ENCODE assay signal across 1 fruit fly cellular context in genomic region chr3R:12078961-12079360, dm6.
TF ChIP-seq lines count a peak whose summit lies in the region.

No protein-coding gene starts in this region.

TF ChIP-seq in whole organism, embryonic, 481 proteins besides CTCF, POLR2A, EP300 and RAD21 (continued from another document and continues in another):
- TF ChIP-seq Deaf1 (tag; optimal IDR thresholded peaks at IDR 0.05; lab: Kevin White, UChicago), result no peak
- peak; percentile 65 for TF ChIP-seq CG10209 (GFP tag; optimal IDR thresholded peaks at IDR 0.05; lab: Kevin White, UChicago)
- TF ChIP-seq CG10979 (tag; optimal IDR thresholded peaks at IDR 0.05; lab: Kevin White, UChicago), result no peak
- TF ChIP-seq CHES-1-like (GFP tag; optimal IDR thresholded peaks at IDR 0.05; lab: Kevin White, UChicago), result no peak
- peak; percentile 85 for TF ChIP-seq CG15269 (tag; optimal IDR thresholded peaks at IDR 0.05; lab: Kevin White, UChicago)
- TF ChIP-seq CrebB (tag; optimal IDR thresholded peaks at IDR 0.05; lab: Kevin White, UChicago), result peak; percentile 65
- TF ChIP-seq CG32532 (GFP tag; IDR thresholded peaks at IDR 0.05; lab: Robert Waterston, UW), result peak; percentile 88
- TF ChIP-seq sqz (GFP tag; optimal IDR thresholded peaks at IDR 0.05; lab: Kevin White, UChicago), result no peak
- TF ChIP-seq crc (GFP tag; optimal IDR thresholded peaks at IDR 0.05; lab: Kevin White, UChicago), result no peak
- TF ChIP-seq trem (tag; optimal IDR thresholded peaks at IDR 0.05; lab: Kevin White, UChicago), result no peak
- TF ChIP-seq CG12744 (GFP tag; optimal IDR thresholded peaks at IDR 0.05; lab: Kevin White, UChicago), result no peak
- no peak for TF ChIP-seq zf30C (GFP tag; optimal IDR thresholded peaks at IDR 0.05; lab: Kevin White, UChicago)
- TF ChIP-seq her (GFP tag; optimal IDR thresholded peaks at IDR 0.05; lab: Kevin White, UChicago), result no peak
- TF ChIP-seq fu2 (GFP tag; optimal IDR thresholded peaks at IDR 0.05; lab: Kevin White, UChicago), result no peak
- peak; percentile 60 for TF ChIP-seq CG4730 (GFP tag; IDR thresholded peaks at IDR 0.05; lab: Robert Waterston, UW)
- no peak for TF ChIP-seq tna (GFP tag; IDR thresholded peaks at IDR 0.05; lab: Robert Waterston, UW; ENCODE audit: partially characterized antibody)
- peak; percentile 52 for TF ChIP-seq az2 (GFP tag; optimal IDR thresholded peaks at IDR 0.05; lab: Kevin White, UChicago)
- TF ChIP-seq CG7372 (GFP tag; IDR thresholded peaks at IDR 0.05; lab: Robert Waterston, UW), result peak; percentile 78
- peak; percentile 83 for TF ChIP-seq CG10366 (GFP tag; IDR thresholded peaks at IDR 0.05; lab: Robert Waterston, UW)
- TF ChIP-seq abd-A (tag; optimal IDR thresholded peaks at IDR 0.05; lab: Kevin White, UChicago), result no peak
- peak; percentile 65; the same call in 2 of the 3 replicates for TF ChIP-seq CG6175 (GFP tag; IDR thresholded peaks at IDR 0.05; lab: Robert Waterston, UW)
- peak; percentile 85; the same call in 2 of the 3 replicates for TF ChIP-seq CG11695 (GFP tag; IDR thresholded peaks at IDR 0.05; lab: Robert Waterston, UW)
- TF ChIP-seq eve (GFP tag; optimal IDR thresholded peaks at IDR 0.05; lab: Kevin White, UChicago), result no peak
- peak; percentile 41 for TF ChIP-seq psq (GFP tag; optimal IDR thresholded peaks at IDR 0.05; lab: Kevin White, UChicago)
- peak; percentile 40 for TF ChIP-seq CG12155 (GFP tag; optimal IDR thresholded peaks at IDR 0.05; lab: Kevin White, UChicago)
- TF ChIP-seq Jarid2 (GFP tag; optimal IDR thresholded peaks at IDR 0.05; lab: Kevin White, UChicago), result peak; percentile 31
- no peak for TF ChIP-seq mld (GFP tag; IDR thresholded peaks at IDR 0.05; lab: Robert Waterston, UW; ENCODE audit: partially characterized antibody)
- peak; percentile 77 for TF ChIP-seq CG15514 (GFP tag; optimal IDR thresholded peaks at IDR 0.05; lab: Kevin White, UChicago)
- TF ChIP-seq lov (optimal IDR thresholded peaks at IDR 0.05; lab: Kevin White, UChicago), result no peak
- peak; percentile 67; the same call in 1 of the 3 replicates for TF ChIP-seq lov (GFP tag; IDR thresholded peaks at IDR 0.05; lab: Robert Waterston, UW)
- TF ChIP-seq Gsc (GFP tag; IDR thresholded peaks at IDR 0.05; lab: Robert Waterston, UW), result no peak
- TF ChIP-seq CG31441 (GFP tag; IDR thresholded peaks at IDR 0.05; lab: Robert Waterston, UW), result peak; percentile 79
- TF ChIP-seq CG30403 (GFP tag; optimal IDR thresholded peaks at IDR 0.05; lab: Kevin White, UChicago), result peak; percentile 52
- no peak for TF ChIP-seq pros (GFP tag; optimal IDR thresholded peaks at IDR 0.05; lab: Kevin White, UChicago)
- TF ChIP-seq grn (GFP tag; optimal IDR thresholded peaks at IDR 0.05; lab: Kevin White, UChicago), result no peak
- no peak for TF ChIP-seq phol (tag; optimal IDR thresholded peaks at IDR 0.05; lab: Kevin White, UChicago)
- TF ChIP-seq Dp (GFP tag; optimal IDR thresholded peaks at IDR 0.05; lab: Kevin White, UChicago), result no peak
- peak; percentile 65; the same call in 1 of the 2 replicates for TF ChIP-seq Nf-YA (GFP tag; IDR thresholded peaks at IDR 0.05; lab: Robert Waterston, UW)
- peak; percentile 72; the same call in 2 of the 3 replicates for TF ChIP-seq ken (GFP tag; IDR thresholded peaks at IDR 0.05; lab: Robert Waterston, UW)
- peak; percentile 85 for TF ChIP-seq CG14441 (GFP tag; IDR thresholded peaks at IDR 0.05; lab: Robert Waterston, UW)
- peak; percentile 60 for TF ChIP-seq fd3F (GFP tag; optimal IDR thresholded peaks at IDR 0.05; lab: Kevin White, UChicago)
- TF ChIP-seq sens-2 (GFP tag; IDR thresholded peaks at IDR 0.05; lab: Robert Waterston, UW), result no peak
- no peak for TF ChIP-seq Eip74EF (GFP tag; optimal IDR thresholded peaks at IDR 0.05; lab: Kevin White, UChicago)
- TF ChIP-seq Xrp1 (GFP tag; IDR thresholded peaks at IDR 0.05; lab: Robert Waterston, UW), result no peak
- no peak for TF ChIP-seq luna (GFP tag; optimal IDR thresholded peaks at IDR 0.05; lab: Kevin White, UChicago)
- no peak for TF ChIP-seq Sry-δ (GFP tag; optimal IDR thresholded peaks at IDR 0.05; lab: Kevin White, UChicago)
- peak; percentile 79 for TF ChIP-seq ATbp (GFP tag; optimal IDR thresholded peaks at IDR 0.05; lab: Kevin White, UChicago)
- no peak for TF ChIP-seq cato (GFP tag; optimal IDR thresholded peaks at IDR 0.05; lab: Kevin White, UChicago; ENCODE audit: borderline replicate concordance)
- no peak for TF ChIP-seq aop (GFP tag; IDR thresholded peaks at IDR 0.05; lab: Robert Waterston, UW)
- TF ChIP-seq so (GFP tag; IDR thresholded peaks at IDR 0.05; lab: Robert Waterston, UW), result peak; percentile 77
- no peak for TF ChIP-seq Fer1 (GFP tag; optimal IDR thresholded peaks at IDR 0.05; lab: Kevin White, UChicago)
- no peak for TF ChIP-seq mirr (GFP tag; optimal IDR thresholded peaks at IDR 0.05; lab: Kevin White, UChicago)
- TF ChIP-seq maf-S (GFP tag; optimal IDR thresholded peaks at IDR 0.05; lab: Kevin White, UChicago), result no peak
- TF ChIP-seq mam (GFP tag; optimal IDR thresholded peaks at IDR 0.05; lab: Kevin White, UChicago), result no peak
- no peak for TF ChIP-seq CG12071 (GFP tag; optimal IDR thresholded peaks at IDR 0.05; lab: Kevin White, UChicago)
- peak; percentile 72 for TF ChIP-seq tap (tag; optimal IDR thresholded peaks at IDR 0.05; lab: Kevin White, UChicago)
- TF ChIP-seq Usf (GFP tag; optimal IDR thresholded peaks at IDR 0.05; lab: Kevin White, UChicago), result no peak
- peak; percentile 77; the same call in 2 of the 3 replicates for TF ChIP-seq Mrtf (GFP tag; IDR thresholded peaks at IDR 0.05; lab: Robert Waterston, UW)
- peak; percentile 89 for TF ChIP-seq slbo (GFP tag; IDR thresholded peaks at IDR 0.05; lab: Robert Waterston, UW)
- no peak for TF ChIP-seq unc-4 (GFP tag; IDR thresholded peaks at IDR 0.05; lab: Robert Waterston, UW; ENCODE audit: partially characterized antibody)
- TF ChIP-seq insv (GFP tag; optimal IDR thresholded peaks at IDR 0.05; lab: Kevin White, UChicago), result no peak
- no peak for TF ChIP-seq cad (GFP tag; optimal IDR thresholded peaks at IDR 0.05; lab: Kevin White, UChicago)
- peak; percentile 36 for TF ChIP-seq kay (GFP tag; optimal IDR thresholded peaks at IDR 0.05; lab: Kevin White, UChicago)
- TF ChIP-seq vvl (GFP tag; IDR thresholded peaks at IDR 0.05; lab: Robert Waterston, UW), result peak; percentile 92; the same call in 1 of the 2 replicates
- no peak for TF ChIP-seq pita (GFP tag; optimal IDR thresholded peaks at IDR 0.05; lab: Kevin White, UChicago)
- no peak for TF ChIP-seq CG8359 (GFP tag; optimal IDR thresholded peaks at IDR 0.05; lab: Kevin White, UChicago; ENCODE audit: borderline replicate concordance)
- peak; percentile 49 for TF ChIP-seq odd (GFP tag; optimal IDR thresholded peaks at IDR 0.05; lab: Kevin White, UChicago)
- no peak for TF ChIP-seq dmrt11E (tag; optimal IDR thresholded peaks at IDR 0.05; lab: Kevin White, UChicago)
- no peak for TF ChIP-seq ato (GFP tag; IDR thresholded peaks at IDR 0.05; lab: Robert Waterston, UW; ENCODE audit: partially characterized antibody)
- no peak for TF ChIP-seq sim (GFP tag; IDR thresholded peaks at IDR 0.05; lab: Robert Waterston, UW)
- TF ChIP-seq CG16813 (GFP tag; IDR thresholded peaks at IDR 0.05; lab: Robert Waterston, UW; ENCODE audit: partially characterized antibody), result no peak
- TF ChIP-seq CG8765 (GFP tag; IDR thresholded peaks at IDR 0.05; lab: Robert Waterston, UW), result no peak; the same call in 1 of the 2 replicates
- no peak for TF ChIP-seq CG2116 (GFP tag; optimal IDR thresholded peaks at IDR 0.05; lab: Kevin White, UChicago)
- TF ChIP-seq tup (GFP tag; optimal IDR thresholded peaks at IDR 0.05; lab: Kevin White, UChicago), result no peak
- no peak for TF ChIP-seq Nf-YB (GFP tag; optimal IDR thresholded peaks at IDR 0.05; lab: Kevin White, UChicago)
- TF ChIP-seq Ets65A (GFP tag; lab: Kevin White, UChicago), result peak; percentile 30
- no peak for TF ChIP-seq CG4282 (GFP tag; optimal IDR thresholded peaks at IDR 0.05; lab: Kevin White, UChicago)
- 0 out of 2 replicates have a peak, but pooled peaks have one; percentile 34 for TF ChIP-seq ro (GFP tag; IDR thresholded peaks at IDR 0.05; lab: Robert Waterston, UW)
- peak; percentile 18 to 56 for TF ChIP-seq Trl (optimal IDR thresholded peaks at IDR 0.05; lab: Kevin White, UChicago)
- TF ChIP-seq Trl (GFP tag; optimal IDR thresholded peaks at IDR 0.05; lab: Kevin White, UChicago), result no peak
- peak; percentile 48 for TF ChIP-seq CG13775 (GFP tag; optimal IDR thresholded peaks at IDR 0.05; lab: Kevin White, UChicago)
- TF ChIP-seq Myb (GFP tag; optimal IDR thresholded peaks at IDR 0.05; lab: Kevin White, UChicago), result no peak
- peak; percentile 78; the same call in 1 of the 2 replicates for TF ChIP-seq stc (GFP tag; IDR thresholded peaks at IDR 0.05; lab: Robert Waterston, UW)
- TF ChIP-seq ewg (GFP tag; optimal IDR thresholded peaks at IDR 0.05; lab: Kevin White, UChicago), result peak; percentile 55
- TF ChIP-seq CG11456 (GFP tag; IDR thresholded peaks at IDR 0.05; lab: Robert Waterston, UW), result peak; percentile 77; the same call in 2 of the 3 replicates
- peak in 1 of 2 experiments; percentile 12 for TF ChIP-seq crp (GFP tag; optimal IDR thresholded peaks at IDR 0.05; lab: Kevin White, UChicago)
- no peak for TF ChIP-seq h (optimal IDR thresholded peaks at IDR 0.05; lab: Kevin White, UChicago)
- peak; percentile 82 for TF ChIP-seq CG13894 (tag; optimal IDR thresholded peaks at IDR 0.05; lab: Kevin White, UChicago)
- TF ChIP-seq CG2199 (GFP tag; IDR thresholded peaks at IDR 0.05; lab: Robert Waterston, UW), result no peak
- TF ChIP-seq sisA (GFP tag; IDR thresholded peaks at IDR 0.05; lab: Robert Waterston, UW), result peak; percentile 74
- TF ChIP-seq dysf (GFP tag; IDR thresholded peaks at IDR 0.05; lab: Robert Waterston, UW), result peak; percentile 87
- TF ChIP-seq CG10267 (tag; optimal IDR thresholded peaks at IDR 0.05; lab: Kevin White, UChicago), result no peak
- no peak for TF ChIP-seq Elba2 (GFP tag; optimal IDR thresholded peaks at IDR 0.05; lab: Kevin White, UChicago)
- TF ChIP-seq CG17361 (GFP tag; IDR thresholded peaks at IDR 0.05; lab: Robert Waterston, UW), result no peak; the same call in 2 of the 3 replicates
- no peak for TF ChIP-seq Camta (GFP tag; optimal IDR thresholded peaks at IDR 0.05; lab: Kevin White, UChicago)
- TF ChIP-seq Mad (GFP tag; optimal IDR thresholded peaks at IDR 0.05; lab: Kevin White, UChicago), result no peak
- no peak for TF ChIP-seq CG9797 (GFP tag; optimal IDR thresholded peaks at IDR 0.05; lab: Kevin White, UChicago)
- peak; percentile 24; the same call in 1 of the 2 replicates for TF ChIP-seq CG5953 (GFP tag; IDR thresholded peaks at IDR 0.05; lab: Robert Waterston, UW)
- no peak for TF ChIP-seq fd102C (GFP tag; optimal IDR thresholded peaks at IDR 0.05; lab: Kevin White, UChicago)
- TF ChIP-seq CG7963 (GFP tag; IDR thresholded peaks at IDR 0.05; lab: Robert Waterston, UW; ENCODE audit: partially characterized antibody), result no peak
- peak; percentile 55; the same call in 2 of the 3 replicates for TF ChIP-seq CG2889 (GFP tag; IDR thresholded peaks at IDR 0.05; lab: Robert Waterston, UW)
- no peak for TF ChIP-seq CG1647 (GFP tag; optimal IDR thresholded peaks at IDR 0.05; lab: Kevin White, UChicago)
- no peak for TF ChIP-seq CG4854 (GFP tag; optimal IDR thresholded peaks at IDR 0.05; lab: Kevin White, UChicago)
- 0 out of 2 replicates have a peak, but pooled peaks have one; percentile 21 for TF ChIP-seq CG17612 (GFP tag; IDR thresholded peaks at IDR 0.05; lab: Robert Waterston, UW)
- TF ChIP-seq nerfin-1 (tag; optimal IDR thresholded peaks at IDR 0.05; lab: Kevin White, UChicago), result no peak
- peak; percentile 66 for TF ChIP-seq B-H2 (GFP tag; optimal IDR thresholded peaks at IDR 0.05; lab: Kevin White, UChicago)
- TF ChIP-seq CG18619 (GFP tag; optimal IDR thresholded peaks at IDR 0.05; lab: Kevin White, UChicago), result peak; percentile 59
- peak in 1 of 2 experiments; percentile 82 for TF ChIP-seq Hr51 (GFP tag; optimal IDR thresholded peaks at IDR 0.05; lab: Kevin White, UChicago)
- no peak for TF ChIP-seq CG2129 (GFP tag; IDR thresholded peaks at IDR 0.05; lab: Robert Waterston, UW; ENCODE audit: partially characterized antibody)
- peak; percentile 86 for TF ChIP-seq CG17359 (tag; optimal IDR thresholded peaks at IDR 0.05; lab: Kevin White, UChicago)
- TF ChIP-seq lilli (GFP tag; optimal IDR thresholded peaks at IDR 0.05; lab: Kevin White, UChicago), result no peak
- TF ChIP-seq sob (GFP tag; IDR thresholded peaks at IDR 0.05; lab: Robert Waterston, UW), result peak; percentile 84
- peak; percentile 74 for TF ChIP-seq NfI (GFP tag; optimal IDR thresholded peaks at IDR 0.05; lab: Kevin White, UChicago)
- TF ChIP-seq CG3065 (GFP tag; optimal IDR thresholded peaks at IDR 0.05; lab: Kevin White, UChicago), result peak; percentile 7
- no peak for TF ChIP-seq oc (tag; optimal IDR thresholded peaks at IDR 0.05; lab: Kevin White, UChicago)
- TF ChIP-seq CG10274 (GFP tag; optimal IDR thresholded peaks at IDR 0.05; lab: Kevin White, UChicago), result peak; percentile 37
- no peak for TF ChIP-seq CG7786 (GFP tag; optimal IDR thresholded peaks at IDR 0.05; lab: Kevin White, UChicago)
- TF ChIP-seq da (GFP tag; optimal IDR thresholded peaks at IDR 0.05; lab: Kevin White, UChicago), result no peak
- TF ChIP-seq CG6689 (GFP tag; IDR thresholded peaks at IDR 0.05; lab: Robert Waterston, UW), result peak; percentile 83
- no peak for TF ChIP-seq dan (GFP tag; IDR thresholded peaks at IDR 0.05; lab: Robert Waterston, UW)
- TF ChIP-seq prd (optimal IDR thresholded peaks at IDR 0.05; lab: Kevin White, UChicago), result no peak
- peak; percentile 83 for TF ChIP-seq prd (GFP tag; IDR thresholded peaks at IDR 0.05; lab: Robert Waterston, UW)
- no peak for TF ChIP-seq amos (GFP tag; IDR thresholded peaks at IDR 0.05; lab: Robert Waterston, UW; ENCODE audit: partially characterized antibody)
- no peak for TF ChIP-seq wek (GFP tag; optimal IDR thresholded peaks at IDR 0.05; lab: Kevin White, UChicago)
- TF ChIP-seq unpg (GFP tag; optimal IDR thresholded peaks at IDR 0.05; lab: Kevin White, UChicago), result no peak
- TF ChIP-seq en (GFP tag; optimal IDR thresholded peaks at IDR 0.05; lab: Kevin White, UChicago), result no peak
- no peak for TF ChIP-seq pzg (GFP tag; optimal IDR thresholded peaks at IDR 0.05; lab: Kevin White, UChicago)
- no peak for TF ChIP-seq CG17829 (tag; optimal IDR thresholded peaks at IDR 0.05; lab: Kevin White, UChicago)
- no peak for TF ChIP-seq CG7556 (GFP tag; optimal IDR thresholded peaks at IDR 0.05; lab: Kevin White, UChicago)
- TF ChIP-seq ssp (GFP tag; IDR thresholded peaks at IDR 0.05; lab: Robert Waterston, UW), result peak; percentile 64
- 0 out of 2 replicates have a peak, but pooled peaks have one; percentile 30 for TF ChIP-seq Lim3 (GFP tag; IDR thresholded peaks at IDR 0.05; lab: Robert Waterston, UW)
- no peak for TF ChIP-seq CG14965 (GFP tag; optimal IDR thresholded peaks at IDR 0.05; lab: Kevin White, UChicago; ENCODE audit: borderline replicate concordance)
